Fruit fly (Drosophila melanogaster) whole organism, embryonic: Measurements from ENCODE around the gene CG15283.

Source experiments
- CG10147 ChIP-seq: fragments of 200-800 bp; sonication (Bioruptor generic); optimal IDR thresholded peaks from 2 replicates; lab custom pipeline; 2019; ENCODE audit warnings: missing biosample characterization, mild to moderate bottlenecking, missing genetic modification characterization, moderate library complexity
- CG10366 ChIP-seq: fragments of 200-800 bp; sonication (Bioruptor generic); IDR thresholded peaks from 2 replicates; pipeline ENCODE4 v1.3.6; 2022; ENCODE audit warnings: missing biosample characterization, missing genetic modification characterization
- CG11696 ChIP-seq: fragments of 200-800 bp; sonication (Bioruptor generic); IDR thresholded peaks from 2 replicates; pipeline ENCODE4 v1.3.6; 2022; ENCODE audit warnings: missing biosample characterization, missing genetic modification characterization
- CG13296 ChIP-seq: fragments of 200-800 bp; sonication (Bioruptor generic); optimal IDR thresholded peaks from 3 replicates; lab custom pipeline; 2018; ENCODE audit warnings: missing biosample characterization, mild to moderate bottlenecking, missing genetic modification characterization
- CG14441 ChIP-seq: fragments of 200-800 bp; sonication (Bioruptor generic); IDR thresholded peaks from 2 replicates; pipeline ENCODE4 v1.3.6; 2022; ENCODE audit warnings: missing biosample characterization, missing genetic modification characterization
- CG17328 ChIP-seq: fragments of 200-800 bp; sonication (Bioruptor generic); IDR thresholded peaks from 2 replicates; pipeline ENCODE4 v1.3.6; 2022; ENCODE audit warnings: missing biosample characterization, missing genetic modification characterization
- CG30403 ChIP-seq: fragments of 200-800 bp; sonication (Bioruptor generic); optimal IDR thresholded peaks from 3 replicates; lab custom pipeline; 2016; ENCODE audit warnings: missing biosample characterization, missing genetic modification characterization
- CG31388 ChIP-seq: fragments of 200-800 bp; sonication (Bioruptor generic); optimal IDR thresholded peaks from 2 replicates; lab custom pipeline; 2016; ENCODE audit warnings: missing biosample characterization, missing genetic modification characterization
- CG34422 ChIP-seq: fragments of 200-800 bp; sonication (Bioruptor generic); IDR thresholded peaks from 3 replicates; pipeline ENCODE4 v1.3.6; 2022; ENCODE audit warnings: missing biosample characterization, missing genetic modification characterization
- CG3726 ChIP-seq: fragments of 200-800 bp; sonication (Bioruptor generic); IDR thresholded peaks from 3 replicates; pipeline ENCODE4, ENCODE4 v1.3.6; 2022; ENCODE audit warnings: missing biosample characterization, missing genetic modification characterization
- CG5953 ChIP-seq: fragments of 200-800 bp; sonication (Bioruptor generic); IDR thresholded peaks from 2 replicates; pipeline ENCODE4 v1.3.6; 2022; ENCODE audit warnings: missing biosample characterization, missing genetic modification characterization
- CG7556 ChIP-seq: fragments of 200-800 bp; sonication (Bioruptor generic); optimal IDR thresholded peaks from 2 replicates; lab custom pipeline; 2017; ENCODE audit warnings: missing biosample characterization, mild to moderate bottlenecking, missing genetic modification characterization
- CoRest ChIP-seq: fragments of 200-800 bp; sonication (Bioruptor generic); optimal IDR thresholded peaks from 3 replicates; lab custom pipeline; 2018; ENCODE audit warnings: missing biosample characterization, mild to moderate bottlenecking, missing genetic modification characterization, moderate library complexity
- Dll ChIP-seq: fragments of 200-800 bp; sonication (Bioruptor generic); IDR thresholded peaks from 4 replicates; pipeline ENCODE4 v1.3.6; 2022; ENCODE audit warnings: missing biosample characterization, missing genetic modification characterization; ENCODE audit not compliant: partially characterized antibody
- E2f2 ChIP-seq: fragments of 200-800 bp; sonication (Bioruptor generic); IDR thresholded peaks from 2 replicates; pipeline ENCODE4 v1.3.6; 2022; ENCODE audit warnings: missing biosample characterization, missing genetic modification characterization
- Elba2 ChIP-seq: fragments of 200-800 bp; sonication (Bioruptor generic); optimal IDR thresholded peaks from 3 replicates; lab custom pipeline; 2016; ENCODE audit warnings: missing biosample characterization, missing genetic modification characterization
- HHEX ChIP-seq: fragments of 200-800 bp; sonication (Bioruptor generic); optimal IDR thresholded peaks from 3 replicates; lab custom pipeline; 2017; ENCODE audit warnings: missing biosample characterization, mild to moderate bottlenecking, missing genetic modification characterization, missing genetic modification reagents
- Hmx ChIP-seq: fragments of 200-800 bp; sonication (Bioruptor generic); optimal IDR thresholded peaks from 2 replicates; lab custom pipeline; 2016; ENCODE audit warnings: missing biosample characterization, missing genetic modification characterization
- Hr78 ChIP-seq, 2 experiments: fragments of 200-800 bp in 1 of 2; fragments of >200 bp in 1 of 2; sonication (Bioruptor generic) in 1 of 2; optimal IDR thresholded peaks; 2 replicates each; lab custom pipeline; 2017 to 2019; ENCODE audit warnings: missing biosample characterization in 2 of 2, missing genetic modification characterization in 2 of 2, mild to moderate bottlenecking in 1 of 2, moderate library complexity in 1 of 2
- Med ChIP-seq: fragments of 200-800 bp; sonication (Bioruptor generic); peaks from one replicate; lab custom pipeline; 2016; ENCODE audit warnings: missing biosample characterization, missing genetic modification characterization, mild to moderate bottlenecking, inconsistent platforms, moderate library complexity
- Mrtf ChIP-seq: fragments of 200-800 bp; sonication (Bioruptor generic); IDR thresholded peaks from 3 replicates; pipeline ENCODE4 v1.3.6; 2022; ENCODE audit warnings: missing biosample characterization, missing genetic modification characterization
- Rfx ChIP-seq: fragments of 200-800 bp; sonication (Bioruptor generic); IDR thresholded peaks from 2 replicates; pipeline ENCODE4 v1.3.6; 2022; ENCODE audit warnings: missing biosample characterization, missing genetic modification characterization
- Tbp ChIP-seq: fragments of >200 bp; optimal IDR thresholded peaks from 2 replicates; lab custom pipeline; 2018; ENCODE audit warnings: missing biosample characterization, missing genetic modification characterization
- YL-1 ChIP-seq: fragments of 200-800 bp; sonication (Bioruptor generic); optimal IDR thresholded peaks from 3 replicates; lab custom pipeline; 2017; ENCODE audit warnings: missing biosample characterization, mild to moderate bottlenecking, missing genetic modification characterization
- ap ChIP-seq: fragments of 200-800 bp; sonication (Bioruptor generic); IDR thresholded peaks from 2 replicates; pipeline ENCODE4 v1.3.6; 2022; ENCODE audit warnings: missing biosample characterization, missing genetic modification characterization
- bab2 ChIP-seq: fragments of 200-800 bp; sonication (Bioruptor generic); optimal IDR thresholded peaks from 2 replicates; lab custom pipeline; 2016; ENCODE audit warnings: missing biosample characterization, missing genetic modification characterization
- cas ChIP-seq: fragments of 200-800 bp; sonication (Bioruptor generic); IDR thresholded peaks from 2 replicates; pipeline ENCODE4 v1.3.6; 2022; ENCODE audit warnings: missing biosample characterization, missing genetic modification characterization
- chm ChIP-seq: fragments of 200-800 bp; sonication (Bioruptor generic); IDR thresholded peaks from 2 replicates; pipeline ENCODE4 v1.3.6; 2022; ENCODE audit warnings: missing biosample characterization, missing genetic modification characterization
- cwo ChIP-seq: fragments of 200-800 bp; sonication (Bioruptor generic); optimal IDR thresholded peaks from 3 replicates; lab custom pipeline; 2017; ENCODE audit warnings: missing biosample characterization, missing genetic modification characterization, mild to moderate bottlenecking, moderate library complexity, missing genetic modification reagents
- dan ChIP-seq: fragments of 200-800 bp; sonication (Bioruptor generic); IDR thresholded peaks from 2 replicates; pipeline ENCODE4 v1.3.6; 2022; ENCODE audit warnings: missing biosample characterization, missing genetic modification characterization
- dm ChIP-seq: fragments of 200-800 bp; sonication (Bioruptor generic); optimal IDR thresholded peaks from 3 replicates; lab custom pipeline; 2016; ENCODE audit warnings: missing biosample characterization, missing genetic modification characterization
- dpn ChIP-seq, 2 experiments: fragments of 200-800 bp; sonication (Bioruptor generic); optimal IDR thresholded peaks; 3 replicates each; lab custom pipeline; 2016; ENCODE audit warnings: missing biosample characterization in 2 of 2, missing genetic modification characterization in 2 of 2
- esg ChIP-seq: fragments of 200-800 bp; sonication (Bioruptor generic); conservative IDR thresholded peaks from 2 replicates; pipeline ENCODE4 v1.3.6; 2022; ENCODE audit warnings: missing biosample characterization, missing genetic modification characterization
- fd64A ChIP-seq: fragments of 200-800 bp; sonication (Bioruptor generic); optimal IDR thresholded peaks from 3 replicates; lab custom pipeline; 2018; ENCODE audit warnings: missing biosample characterization, mild to moderate bottlenecking, missing genetic modification characterization
- fd96Cb ChIP-seq: fragments of 200-800 bp; sonication (Bioruptor generic); optimal IDR thresholded peaks from 2 replicates; lab custom pipeline; 2018; ENCODE audit warnings: missing biosample characterization, mild to moderate bottlenecking, missing genetic modification characterization, moderate library complexity
- fru ChIP-seq: fragments of >200 bp; optimal IDR thresholded peaks from 2 replicates; lab custom pipeline; 2017
- inv ChIP-seq: fragments of 200-800 bp; sonication (Bioruptor generic); IDR thresholded peaks from 2 replicates; pipeline ENCODE4 v1.3.6; 2022; ENCODE audit warnings: missing biosample characterization, missing genetic modification characterization; ENCODE audit not compliant: partially characterized antibody
- lab ChIP-seq: fragments of 200-800 bp; sonication (Bioruptor generic); optimal IDR thresholded peaks from 3 replicates; lab custom pipeline; 2017; ENCODE audit warnings: missing biosample characterization, missing genetic modification characterization, mild to moderate bottlenecking, moderate library complexity, missing genetic modification reagents
- lmd ChIP-seq: fragments of 200-800 bp; sonication (Bioruptor generic); IDR thresholded peaks from 2 replicates; pipeline ENCODE4 v1.3.6; 2022; ENCODE audit warnings: missing biosample characterization, missing genetic modification characterization
- odd ChIP-seq: fragments of 200-800 bp; sonication (Bioruptor generic); optimal IDR thresholded peaks from 2 replicates; lab custom pipeline; 2017; ENCODE audit warnings: missing biosample characterization, mild to moderate bottlenecking, missing genetic modification characterization
- rib ChIP-seq: fragments of 200-800 bp; sonication (Bioruptor generic); IDR thresholded peaks from 2 replicates; pipeline ENCODE4 v1.3.6; 2022; ENCODE audit warnings: missing biosample characterization, missing genetic modification characterization
- sd ChIP-seq: fragments of 200-800 bp; sonication (Bioruptor generic); optimal IDR thresholded peaks from 3 replicates; lab custom pipeline; 2018; ENCODE audit warnings: missing biosample characterization, mild to moderate bottlenecking, missing genetic modification characterization, moderate library complexity
- sens ChIP-seq: fragments of 200-800 bp; sonication (Bioruptor generic); peaks from one replicate; lab custom pipeline; 2016; ENCODE audit warnings: missing biosample characterization, missing genetic modification characterization
- seq ChIP-seq: fragments of 200-800 bp; sonication (Bioruptor generic); IDR thresholded peaks from 2 replicates; pipeline ENCODE4 v1.3.6; 2022; ENCODE audit warnings: missing biosample characterization, missing genetic modification characterization
- sna ChIP-seq: fragments of 200-800 bp; sonication (Bioruptor generic); IDR thresholded peaks from 2 replicates; pipeline ENCODE4 v1.3.6; 2022; ENCODE audit warnings: missing biosample characterization, missing genetic modification characterization; ENCODE audit not compliant: partially characterized antibody
- sqz ChIP-seq: fragments of 200-800 bp; sonication (Bioruptor generic); optimal IDR thresholded peaks from 3 replicates; lab custom pipeline; 2018; ENCODE audit warnings: missing biosample characterization, mild to moderate bottlenecking, missing genetic modification characterization
- sug ChIP-seq: fragments of 200-800 bp; optimal IDR thresholded peaks from 2 replicates; lab custom pipeline; 2019; ENCODE audit warnings: missing biosample characterization, mild to moderate bottlenecking, missing genetic modification characterization, moderate library complexity
- twi ChIP-seq: fragments of 200-800 bp; optimal IDR thresholded peaks from 2 replicates; lab custom pipeline; 2019; ENCODE audit warnings: missing biosample characterization, mild to moderate bottlenecking, missing genetic modification characterization, moderate library complexity
- tx ChIP-seq: fragments of 200-800 bp; sonication (Bioruptor generic); optimal IDR thresholded peaks from 2 replicates; lab custom pipeline; 2016; ENCODE audit warnings: missing biosample characterization, missing genetic modification characterization
- vfl ChIP-seq: fragments of 200-800 bp; sonication (Bioruptor generic); optimal IDR thresholded peaks from 2 replicates; lab custom pipeline; 2016; ENCODE audit warnings: missing biosample characterization, missing genetic modification characterization

Gene CG15283

DNA sequence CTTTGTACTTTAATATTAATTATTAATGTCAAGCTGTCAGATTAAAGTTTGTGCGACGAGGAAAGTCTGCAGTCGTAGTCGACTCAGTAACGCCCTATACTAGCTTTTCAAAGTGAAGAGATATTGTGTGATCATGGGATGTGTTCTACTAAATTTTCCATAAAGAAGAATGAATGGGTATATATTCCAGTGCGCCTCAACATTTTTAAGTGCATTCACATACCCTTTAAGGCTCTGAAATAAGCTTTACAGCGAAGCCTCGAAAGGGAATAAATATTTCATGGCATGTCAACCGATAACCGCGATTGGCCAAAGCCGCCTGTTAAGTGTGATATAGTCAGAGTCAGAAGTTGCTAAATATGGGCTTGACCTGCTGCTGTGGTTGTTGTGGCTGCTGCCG lies 48.4 kb upstream of the CG15283 start (continued):
- TF ChIP-seq Elba2 (GFP tag; lab: Kevin White, UChicago) (no peak), lmd (GFP tag; lab: Robert Waterston, UW) (peak; percentile 51), HHEX (GFP tag; lab: Kevin White, UChicago) (peak; percentile 11), CG31388 (GFP tag; lab: Kevin White, UChicago) (no peak), dm (GFP tag; lab: Kevin White, UChicago) (no peak), CG11696 (GFP tag; lab: Robert Waterston, UW) (no peak), E2f2 (0 out of 2 replicates have a peak, but pooled peaks have one; percentile 13), CoRest (peak; percentile 39), YL-1 (GFP tag; lab: Kevin White, UChicago) (no peak), esg (peak; percentile 41; the same call in 1 of the 2 replicates), CG13296 (GFP tag; lab: Kevin White, UChicago) (no peak), Hr78 (GFP tag; optimal IDR thresholded peaks at IDR 0.05; lab: Kevin White, UChicago) (no peak), CG30403 (peak; percentile 53), Hmx (no peak), CG3726 (GFP tag; lab: Robert Waterston, UW) (0 out of 3 replicates have a peak, but pooled peaks have one; percentile 42), CG17328 (GFP tag; lab: Robert Waterston, UW) (0 out of 2 replicates have a peak, but pooled peaks have one; percentile 19), inv (GFP tag; lab: Robert Waterston, UW) (no peak), tx (GFP tag; lab: Kevin White, UChicago) (no peak), dpn (GFP tag; optimal IDR thresholded peaks at IDR 0.05; lab: Kevin White, UChicago) (peak in 1 of 2 experiments; percentile 52), Rfx (GFP tag; lab: Robert Waterston, UW) (peak; percentile 28; the same call in 1 of the 2 replicates), fru (lab: Kevin White, UChicago) (no peak), Tbp (GFP tag; lab: Kevin White, UChicago) (no peak), bab2 (GFP tag; lab: Kevin White, UChicago) (peak; percentile 13)
- TF ChIP-seq, all 482 proteins: peak for 70

DNA sequence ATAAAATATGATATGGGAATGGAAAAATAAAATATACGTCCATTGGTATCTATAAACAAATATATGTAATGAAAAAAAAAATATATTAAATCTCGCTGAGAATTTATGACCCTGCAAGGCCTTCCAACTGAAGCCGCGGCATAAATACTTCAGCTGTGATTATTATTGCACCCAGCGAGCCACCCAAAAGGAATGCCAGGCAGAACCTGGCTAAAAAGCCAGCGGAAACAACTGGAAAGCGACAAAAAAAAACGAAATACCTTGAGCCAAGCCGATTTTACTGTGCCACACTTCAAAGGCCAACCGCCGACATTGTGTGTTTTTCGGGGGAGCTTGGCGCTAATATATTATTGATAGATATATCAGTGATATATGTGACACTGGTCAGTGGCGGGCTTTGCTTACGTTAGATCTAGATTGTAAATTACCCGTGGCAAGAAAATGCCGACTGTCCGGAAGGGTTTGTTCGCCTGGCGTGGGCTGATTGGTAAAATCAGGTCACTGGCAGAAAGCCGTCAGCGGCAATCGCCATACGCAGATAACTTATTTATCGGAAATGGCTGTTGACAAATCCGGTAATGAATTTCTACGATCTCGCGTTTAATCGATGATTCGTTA lies 47.8 kb upstream of the CG15283 start:
- TF ChIP-seq vfl (no peak), sens (GFP tag; lab: Kevin White, UChicago) (peak; percentile 70), chm (GFP tag; lab: Robert Waterston, UW) (0 out of 2 replicates have a peak, but pooled peaks have one; percentile 26), cwo (GFP tag; lab: Kevin White, UChicago) (no peak), CG10366 (GFP tag; lab: Robert Waterston, UW) (no peak), Mrtf (GFP tag; lab: Robert Waterston, UW) (0 out of 3 replicates have a peak, but pooled peaks have one; percentile 6), CG5953 (no peak), CG7556 (no peak), Med (GFP tag; lab: Kevin White, UChicago) (peak; percentile 66), rib (GFP tag; lab: Robert Waterston, UW) (no peak), fd96Cb (tag; lab: Kevin White, UChicago) (no peak), sna (no peak), CG14441 (0 out of 2 replicates have a peak, but pooled peaks have one; percentile 15), CG10147 (GFP tag; lab: Kevin White, UChicago) (no peak), CG34422 (GFP tag; lab: Robert Waterston, UW) (no peak), twi (tag; lab: Kevin White, UChicago) (no peak), lab (GFP tag; lab: Kevin White, UChicago) (peak; percentile 19), dan (GFP tag; lab: Robert Waterston, UW) (no peak), sqz (GFP tag; lab: Kevin White, UChicago) (peak; percentile 35), sug (tag; lab: Kevin White, UChicago) (peak; percentile 33), odd (GFP tag; lab: Kevin White, UChicago) (no peak), Dll (GFP tag; lab: Robert Waterston, UW) (no peak), ap (GFP tag; lab: Robert Waterston, UW) (no peak), cas (GFP tag; lab: Robert Waterston, UW) (no peak), fd64A (GFP tag; lab: Kevin White, UChicago) (no peak), seq (no peak), sd (tag; lab: Kevin White, UChicago) (peak; percentile 57)
